Worm (Caenorhabditis elegans) whole organism, early embryonic: Measurements from ENCODE around the gene rsa-2.
A peak's percentile ranks its signal among the peaks of the same experiment; 100 is the strongest.
"Not testable (repeated sequence)": the region's sequence is repeated elsewhere in the genome, so short reads cannot be mapped to it uniquely, and the experiment has no call there.

Source experiments
- B0310.2 ChIP-seq: sonication (generic microtip); optimal IDR thresholded peaks from 2 replicates; lab custom pipeline; 2016; ENCODE audit warnings: mild to moderate bottlenecking, missing genetic modification characterization, missing compliant biosample characterization
- F13C5.2 ChIP-seq: sonication (generic microtip); optimal IDR thresholded peaks from 2 replicates; lab custom pipeline; 2017; ENCODE audit warnings: mild to moderate bottlenecking, missing genetic modification characterization, inconsistent platforms, missing compliant biosample characterization
- aly-1 ChIP-seq: sonication (generic microtip); optimal IDR thresholded peaks from 2 replicates; lab custom pipeline; 2016; ENCODE audit warnings: missing genetic modification characterization, missing compliant biosample characterization
- ama-1 ChIP-seq: fragments of 150-350 bp; optimal IDR thresholded peaks from 2 replicates; lab custom pipeline; 2014
- ceh-13 ChIP-seq: fragments of 200-800 bp; sonication (Bioruptor generic); optimal IDR thresholded peaks from 2 replicates; lab custom pipeline; 2018; ENCODE audit warnings: mild to moderate bottlenecking, missing genetic modification characterization, missing compliant biosample characterization
- ceh-36 ChIP-seq: sonication (generic microtip); optimal IDR thresholded peaks from 2 replicates; lab custom pipeline; 2016; ENCODE audit warnings: missing genetic modification characterization, inconsistent platforms, missing compliant biosample characterization
- ets-7 ChIP-seq: sonication (generic microtip); optimal IDR thresholded peaks from 2 replicates; lab custom pipeline; 2016; ENCODE audit warnings: missing genotype, missing genetic modification characterization, missing compliant biosample characterization
- flt-1 ChIP-seq: fragments of 200-800 bp; sonication (Bioruptor generic); IDR thresholded peaks from 2 replicates; pipeline ENCODE4 v1.3.6; 2022; ENCODE audit warnings: missing genetic modification characterization, missing compliant biosample characterization
- hmbx-1 ChIP-seq: sonication (generic microtip); optimal IDR thresholded peaks from 2 replicates; lab custom pipeline; 2016; ENCODE audit warnings: mild to moderate bottlenecking, missing genetic modification characterization, missing compliant biosample characterization
- hmg-4 ChIP-seq: fragments of 200-800 bp; sonication (Bioruptor generic); optimal IDR thresholded peaks from 2 replicates; lab custom pipeline; 2018; ENCODE audit warnings: mild to moderate bottlenecking, missing genetic modification characterization, missing compliant biosample characterization
- hnd-1 ChIP-seq: sonication (generic microtip); optimal IDR thresholded peaks from 2 replicates; lab custom pipeline; 2016; ENCODE audit warnings: missing genetic modification characterization, missing compliant biosample characterization
- pes-1 ChIP-seq: fragments of 200-800 bp; sonication (Bioruptor generic); IDR thresholded peaks from 2 replicates; pipeline ENCODE4 v1.3.6; 2022; ENCODE audit warnings: missing genetic modification reagents, missing genetic modification characterization, missing compliant biosample characterization
- scrt-1 ChIP-seq: fragments of 200-800 bp; sonication (Bioruptor generic); IDR thresholded peaks from 2 replicates; pipeline ENCODE4 v1.3.6; 2022; ENCODE audit warnings: missing genetic modification characterization, missing compliant biosample characterization
- sea-1 ChIP-seq: fragments of 200-800 bp; sonication (Bioruptor generic); conservative IDR thresholded peaks from 2 replicates; pipeline ENCODE4 v1.3.6; 2022; ENCODE audit warnings: missing genetic modification characterization, missing compliant biosample characterization
- tbx-11 ChIP-seq: fragments of 200-800 bp; sonication (Bioruptor generic); IDR thresholded peaks from 2 replicates; pipeline ENCODE4 v1.3.6; 2022; ENCODE audit warnings: missing genetic modification characterization, missing compliant biosample characterization
- tbx-37 ChIP-seq: fragments of 200-800 bp; sonication (Bioruptor generic); conservative IDR thresholded peaks from 2 replicates; pipeline ENCODE4 v1.3.6; 2022; ENCODE audit warnings: missing genetic modification reagents, missing genetic modification characterization, missing compliant biosample characterization
- tra-4 ChIP-seq: sonication (generic microtip); optimal IDR thresholded peaks from 2 replicates; lab custom pipeline; 2017; ENCODE audit warnings: missing genetic modification characterization, missing compliant biosample characterization

rsa-2 gene

ce11 chrIII:11063259-11063658 lies at the start of gene rsa-2:
Gene rsa-2 (plus strand): TSS chrIII:11063479.
- TF ChIP-seq hmbx-1 (tag; lab: Kevin White, UChicago) (no peak), ceh-13 (GFP tag; lab: Kevin White, UChicago) (no peak), F13C5.2 (tag; lab: Kevin White, UChicago) (peak; percentile 52)

ce11 chrIII:11022278-11022677 lies 41.0 kb upstream of the rsa-2 start:
- TF ChIP-seq tbx-37 = no peak
- TF ChIP-seq hmbx-1 (tag; lab: Kevin White, UChicago) = no peak
- TF ChIP-seq flt-1 (GFP tag; lab: Robert Waterston, UW) = no peak
- TF ChIP-seq sea-1 (GFP tag; lab: Robert Waterston, UW) = no peak
- TF ChIP-seq aly-1 (tag; lab: Kevin White, UChicago) = no peak
- TF ChIP-seq B0310.2 (tag; lab: Kevin White, UChicago) = no peak
- TF ChIP-seq ceh-36 (tag; lab: Kevin White, UChicago) = no peak
- no peak for TF ChIP-seq hnd-1
- TF ChIP-seq tbx-11 (GFP tag; lab: Robert Waterston, UW) = no peak
- TF ChIP-seq ets-7 (tag; lab: Kevin White, UChicago) = no peak
- TF ChIP-seq ama-1 (lab: Kevin White, UChicago) = no peak

- TF ChIP-seq hmbx-1 (tag; lab: Kevin White, UChicago) (no peak), pes-1 (no peak), ceh-36 (tag; lab: Kevin White, UChicago) (no peak), aly-1 (tag; lab: Kevin White, UChicago) (no peak), flt-1 (GFP tag; lab: Robert Waterston, UW) (no peak), tra-4 (tag; lab: Kevin White, UChicago) (no peak), B0310.2 (tag; lab: Kevin White, UChicago) (no peak), ets-7 (tag; lab: Kevin White, UChicago) (no peak), ceh-13 (GFP tag; lab: Kevin White, UChicago) (no peak), sea-1 (GFP tag; lab: Robert Waterston, UW) (no peak), hnd-1 (no peak), hmg-4 (GFP tag; lab: Kevin White, UChicago) (no peak), tbx-11 (GFP tag; lab: Robert Waterston, UW) (no peak)
Measured at ce11 chrIII:11025138-11025537, 38.1 kb upstream of the rsa-2 start.

ce11 chrIII:11026516-11027048 lies 36.7 kb upstream of the rsa-2 start, which contains the start of gene Y48A6B.7:
Gene Y48A6B.7 (minus strand): TSS chrIII:11026566.
- no peak for TF ChIP-seq tbx-37
- TF ChIP-seq tra-4 (tag; lab: Kevin White, UChicago) = no peak
- no peak for TF ChIP-seq tbx-11 (GFP tag; lab: Robert Waterston, UW)
- no peak for TF ChIP-seq sea-1 (GFP tag; lab: Robert Waterston, UW)
- TF ChIP-seq aly-1 (tag; lab: Kevin White, UChicago) = no peak
- TF ChIP-seq B0310.2 (tag; lab: Kevin White, UChicago) = no peak

- not testable (repeated sequence) for TF ChIP-seq ceh-13 (GFP tag; lab: Kevin White, UChicago); tra-4 (tag; lab: Kevin White, UChicago); tbx-11 (GFP tag; lab: Robert Waterston, UW)
Measured at ce11 chrIII:11029337-11029736, 33.9 kb upstream of the rsa-2 start, which contains the start of gene Y48A6B.8. Gene Y48A6B.8 (minus strand): TSS chrIII:11029437.

- TF ChIP-seq ceh-36 (tag; lab: Kevin White, UChicago) = no peak
- TF ChIP-seq hmbx-1 (tag; lab: Kevin White, UChicago) = no peak
- no peak for TF ChIP-seq ets-7 (tag; lab: Kevin White, UChicago)
- no peak for TF ChIP-seq F13C5.2 (tag; lab: Kevin White, UChicago)
- no peak for TF ChIP-seq ceh-13 (GFP tag; lab: Kevin White, UChicago)
- no peak for TF ChIP-seq B0310.2 (tag; lab: Kevin White, UChicago)
- TF ChIP-seq scrt-1 (GFP tag; lab: Robert Waterston, UW) = no peak
- no peak for TF ChIP-seq pes-1
- no peak for TF ChIP-seq hmg-4 (GFP tag; lab: Kevin White, UChicago)
- no peak for TF ChIP-seq ama-1 (lab: Kevin White, UChicago)
- TF ChIP-seq aly-1 (tag; lab: Kevin White, UChicago) = no peak
- no peak for TF ChIP-seq flt-1 (GFP tag; lab: Robert Waterston, UW)
- TF ChIP-seq tra-4 (tag; lab: Kevin White, UChicago) = no peak
- TF ChIP-seq tbx-37 = no peak
- no peak for TF ChIP-seq tbx-11 (GFP tag; lab: Robert Waterston, UW)
- TF ChIP-seq hnd-1 = no peak
- no peak for TF ChIP-seq sea-1 (GFP tag; lab: Robert Waterston, UW)
Measured at ce11 chrIII:11031309-11031708, 32.0 kb upstream of the rsa-2 start, which contains the start of gene Y48A6B.14. Gene Y48A6B.14 (plus strand): TSS chrIII:11031609.

- TF ChIP-seq hnd-1 (no peak), flt-1 (GFP tag; lab: Robert Waterston, UW) (no peak), hmg-4 (GFP tag; lab: Kevin White, UChicago) (no peak), tbx-37 (no peak), B0310.2 (tag; lab: Kevin White, UChicago) (no peak), tbx-11 (GFP tag; lab: Robert Waterston, UW) (no peak), scrt-1 (GFP tag; lab: Robert Waterston, UW) (no peak)
Measured at ce11 chrIII:11032872-11033271, 30.4 kb upstream of the rsa-2 start, which contains the start of gene Y48A6B.9. Gene Y48A6B.9 (plus strand): TSS chrIII:11033172.

ce11 chrIII:11036132-11036531 lies 27.1 kb upstream of the rsa-2 start:
- peak; percentile 67 for TF ChIP-seq F13C5.2 (tag; lab: Kevin White, UChicago)
- TF ChIP-seq ceh-36 (tag; lab: Kevin White, UChicago) = no peak
- TF ChIP-seq ama-1 (lab: Kevin White, UChicago) = no peak
- 0 out of 2 replicates have a peak, but pooled peaks have one; percentile 7 for TF ChIP-seq flt-1 (GFP tag; lab: Robert Waterston, UW)
- TF ChIP-seq ets-7 (tag; lab: Kevin White, UChicago) = no peak
- TF ChIP-seq hmg-4 (GFP tag; lab: Kevin White, UChicago) = no peak
